Fruit fly (Drosophila melanogaster) whole organism: ENCODE data around the gene Spindly.

ENCODE experiments used
- CG8478 ChIP-seq: fragments of >200 bp; optimal IDR thresholded peaks from 2 replicates; lab custom pipeline; 2018; ENCODE audit warnings: inconsistent platforms
- Dll ChIP-seq: fragments of >200 bp; optimal IDR thresholded peaks from 2 replicates; lab custom pipeline; 2017
- EcR ChIP-seq, 2 experiments: fragments of >200 bp; optimal IDR thresholded peaks; 2 replicates each; lab custom pipeline; 2017; ENCODE audit warnings: missing biosample characterization in 2 of 2, missing genetic modification characterization in 2 of 2, missing genetic modification reagents in 2 of 2
- pan ChIP-seq: fragments of >200 bp; optimal IDR thresholded peaks from 2 replicates; lab custom pipeline; 2017
- psq ChIP-seq: fragments of >200 bp; optimal IDR thresholded peaks from 2 replicates; lab custom pipeline; 2017
- usp ChIP-seq: fragments of >200 bp; optimal IDR thresholded peaks from 2 replicates; lab custom pipeline; 2017; ENCODE audit warnings: missing biosample characterization, missing genetic modification characterization, mixed read lengths

The Spindly gene

DNA sequence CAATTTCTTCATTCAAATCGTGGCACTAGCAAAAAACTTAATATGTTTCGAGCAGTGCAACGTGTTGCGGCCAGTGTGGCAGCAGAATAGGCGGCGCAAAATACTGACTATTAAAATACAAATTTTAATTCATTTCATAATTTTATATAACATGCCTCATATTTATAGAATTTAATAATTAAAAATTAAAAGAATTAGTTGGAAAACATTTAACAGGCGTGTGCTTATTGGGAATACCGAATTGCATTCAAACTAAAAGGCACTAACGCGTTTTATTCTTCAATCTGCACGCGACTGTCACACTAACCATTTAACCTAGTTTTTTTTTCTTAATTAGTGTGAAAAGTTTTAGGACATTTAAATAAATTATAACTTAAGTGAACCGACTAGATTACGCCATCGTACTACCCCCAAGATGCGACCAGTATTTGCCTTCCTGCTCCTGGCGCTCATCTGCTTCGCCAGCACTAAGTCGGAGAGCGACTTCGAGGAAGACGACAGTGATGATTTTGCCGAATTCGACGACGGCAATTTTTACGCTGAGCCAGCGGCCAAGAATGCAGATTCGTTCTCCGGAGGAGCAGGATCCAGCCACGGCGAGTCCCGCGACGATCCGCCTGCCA, 15.4 kb downstream of the Spindly start, which contains the start of the genes LeuRS and CG17593:
TSS of gene LeuRS (minus strand) at position 88 of the 623 bp plus-strand sequence.
TSS of gene CG17593 (plus strand) at position 304 of the 623 bp plus-strand sequence.
- TF ChIP-seq pan (lab: Kevin White, UChicago), result no peak
- TF ChIP-seq EcR (GFP tag; optimal IDR thresholded peaks at IDR 0.05; lab: Kevin White, UChicago), result no peak
- no peak for TF ChIP-seq psq (lab: Kevin White, UChicago)
- TF ChIP-seq usp (GFP tag; lab: Kevin White, UChicago), result no peak
- no peak for TF ChIP-seq Dll (lab: Kevin White, UChicago)
- no peak for TF ChIP-seq CG8478 (lab: Kevin White, UChicago)

DNA sequence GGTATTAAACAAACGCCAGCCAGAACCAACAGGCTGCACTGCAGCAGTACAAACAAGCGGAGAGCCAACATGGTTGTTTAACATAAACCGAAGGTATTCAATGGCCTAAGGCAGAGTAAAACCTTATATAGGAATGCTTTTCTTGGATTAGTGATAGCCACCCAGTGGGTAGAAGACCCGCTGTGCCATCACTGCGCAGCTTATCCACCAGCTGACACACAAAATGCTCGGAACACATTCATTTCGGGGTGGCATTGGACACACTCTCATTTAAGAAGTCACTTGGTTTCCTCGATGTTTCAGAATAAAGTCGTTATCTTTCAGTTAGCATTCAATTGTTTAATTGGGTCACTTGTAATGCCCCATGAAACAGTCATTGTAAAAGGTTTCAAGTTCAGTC, 20.1 kb downstream of the Spindly start, which contains the start of gene CG31954:
TSS of gene CG31954 (minus strand) at position 101 of the 400 bp plus-strand sequence.
- TF ChIP-seq pan (lab: Kevin White, UChicago), result no peak
- TF ChIP-seq usp (GFP tag; lab: Kevin White, UChicago), result no peak
- no peak for TF ChIP-seq psq (lab: Kevin White, UChicago)
- TF ChIP-seq EcR (GFP tag; optimal IDR thresholded peaks at IDR 0.05; lab: Kevin White, UChicago), result no peak
- TF ChIP-seq CG8478 (lab: Kevin White, UChicago), result no peak
- TF ChIP-seq Dll (lab: Kevin White, UChicago), result no peak

DNA sequence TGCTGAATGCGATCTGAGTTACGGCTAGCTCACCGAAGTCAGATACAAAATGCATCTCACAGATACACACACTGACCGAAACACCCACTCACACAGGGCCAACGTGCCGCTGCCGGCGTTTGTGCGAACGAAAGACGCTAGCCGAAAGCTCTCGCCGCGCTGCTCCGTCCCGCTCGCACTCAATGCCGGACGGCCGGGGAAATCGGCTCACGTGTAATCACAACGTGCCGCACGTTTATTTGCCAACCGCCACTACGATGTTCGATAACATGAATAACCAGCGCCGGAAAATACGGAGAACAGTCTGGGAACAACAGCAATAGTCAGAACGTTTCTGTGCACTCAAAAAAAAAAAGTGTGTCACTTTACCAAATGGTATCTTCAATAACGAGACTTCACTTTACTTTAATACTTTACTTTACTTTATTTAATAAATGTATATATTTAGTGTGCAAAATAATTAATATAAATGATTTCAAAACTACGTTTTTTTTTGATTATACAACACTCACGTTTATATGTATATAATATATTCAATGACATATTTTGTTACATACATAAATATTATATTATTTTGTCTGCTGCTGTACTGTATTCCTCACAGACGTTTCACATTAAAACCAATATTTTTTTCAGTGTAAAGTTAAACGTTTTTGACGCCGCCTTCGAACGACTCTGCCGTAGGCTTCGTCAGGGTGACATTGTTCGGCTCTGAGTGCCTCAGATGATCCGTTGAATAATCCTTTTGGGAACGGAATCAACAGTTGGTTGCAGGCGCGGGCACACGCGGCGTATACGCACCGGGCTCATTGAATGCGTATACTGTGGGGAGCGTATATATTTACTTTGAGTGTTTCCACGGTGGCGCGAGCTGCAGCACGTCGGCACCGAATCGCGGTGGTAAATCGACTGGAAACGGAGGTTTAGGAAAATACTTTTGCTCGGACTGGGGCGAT, 22.6 kb downstream of the Spindly start, which contains the start of gene tim:
TSS of gene tim (minus strand) at position 911 of the 956 bp plus-strand sequence.
- TF ChIP-seq EcR (GFP tag; optimal IDR thresholded peaks at IDR 0.05; lab: Kevin White, UChicago) (no peak), pan (lab: Kevin White, UChicago) (no peak), psq (lab: Kevin White, UChicago) (no peak), CG8478 (lab: Kevin White, UChicago) (no peak), Dll (lab: Kevin White, UChicago) (no peak), usp (GFP tag; lab: Kevin White, UChicago) (no peak)

dm6 chr2L:3506806-3507205, 23.3 kb downstream of the Spindly start:
- TF ChIP-seq psq (lab: Kevin White, UChicago) (no peak), Dll (lab: Kevin White, UChicago) (no peak), CG8478 (lab: Kevin White, UChicago) (no peak), pan (lab: Kevin White, UChicago) (no peak)

- no peak for TF ChIP-seq EcR (GFP tag; optimal IDR thresholded peaks at IDR 0.05; lab: Kevin White, UChicago)
- no peak for TF ChIP-seq pan (lab: Kevin White, UChicago)
- TF ChIP-seq usp (GFP tag; lab: Kevin White, UChicago), result no peak
Observed at dm6 chr2L:3506322-3506721, 23.8 kb downstream of the Spindly start.

DNA sequence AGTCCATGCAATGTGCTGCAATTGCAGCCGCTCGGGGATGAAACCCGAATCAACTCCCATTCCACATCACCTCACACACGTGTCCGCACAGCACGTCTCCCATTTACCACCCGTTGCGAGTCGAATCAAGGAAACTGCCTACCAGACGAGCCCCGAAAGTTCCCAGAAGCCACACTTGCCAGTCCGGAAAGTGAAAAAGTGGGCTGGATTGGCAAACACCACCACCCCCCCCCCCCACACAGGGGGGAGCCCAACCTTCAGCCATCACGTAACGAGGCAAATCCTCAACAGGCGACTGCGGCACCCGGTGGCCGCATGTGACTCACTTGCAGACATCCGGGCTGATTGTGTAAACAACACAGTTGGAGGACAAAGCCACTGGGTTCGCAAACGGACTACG, 25.3 kb downstream of the Spindly start:
- TF ChIP-seq Dll (lab: Kevin White, UChicago) (no peak), pan (lab: Kevin White, UChicago) (no peak), CG8478 (lab: Kevin White, UChicago) (no peak), psq (lab: Kevin White, UChicago) (no peak), usp (GFP tag; lab: Kevin White, UChicago) (no peak), EcR (GFP tag; optimal IDR thresholded peaks at IDR 0.05; lab: Kevin White, UChicago) (no peak)

dm6 chr2L:3495465-3495864, 34.7 kb downstream of the Spindly start:
- TF ChIP-seq CG8478 (lab: Kevin White, UChicago) (no peak), Dll (lab: Kevin White, UChicago) (no peak), psq (lab: Kevin White, UChicago) (no peak), pan (lab: Kevin White, UChicago) (no peak), usp (GFP tag; lab: Kevin White, UChicago) (no peak), EcR (GFP tag; optimal IDR thresholded peaks at IDR 0.05; lab: Kevin White, UChicago) (no peak)

dm6 chr2L:3493475-3493874, 36.6 kb downstream of the Spindly start:
- TF ChIP-seq pan (lab: Kevin White, UChicago) (no peak), usp (GFP tag; lab: Kevin White, UChicago) (no peak)

dm6 chr2L:3490971-3491370, 39.1 kb downstream of the Spindly start, which contains the start of gene CG15414:
Gene CG15414 (minus strand): TSS chr2L:3491071.
- TF ChIP-seq CG8478 (lab: Kevin White, UChicago) (no peak), pan (lab: Kevin White, UChicago) (no peak), usp (GFP tag; lab: Kevin White, UChicago) (no peak), psq (lab: Kevin White, UChicago) (no peak), Dll (lab: Kevin White, UChicago) (no peak), EcR (GFP tag; optimal IDR thresholded peaks at IDR 0.05; lab: Kevin White, UChicago) (no peak)

dm6 chr2L:3485506-3485905, 44.6 kb downstream of the Spindly start:
- TF ChIP-seq EcR (GFP tag; optimal IDR thresholded peaks at IDR 0.05; lab: Kevin White, UChicago) (no peak), usp (GFP tag; lab: Kevin White, UChicago) (no peak), CG8478 (lab: Kevin White, UChicago) (no peak), pan (lab: Kevin White, UChicago) (no peak), Dll (lab: Kevin White, UChicago) (no peak), psq (lab: Kevin White, UChicago) (no peak)

dm6 chr2L:3484759-3485158, 45.4 kb downstream of the Spindly start:
- TF ChIP-seq usp (GFP tag; lab: Kevin White, UChicago) (no peak), psq (lab: Kevin White, UChicago) (no peak), pan (lab: Kevin White, UChicago) (no peak), CG8478 (lab: Kevin White, UChicago) (no peak), EcR (GFP tag; optimal IDR thresholded peaks at IDR 0.05; lab: Kevin White, UChicago) (no peak), Dll (lab: Kevin White, UChicago) (no peak)
